Fruit fly (Drosophila melanogaster) whole organism, prepupa: ENCODE results near the gene CG7879.

Experiments used
- CG11762 ChIP-seq: fragments of 200-800 bp; sonication (Bioruptor generic); optimal IDR thresholded peaks from 3 replicates; lab custom pipeline; 2016; ENCODE audit warnings: missing biosample characterization, missing genetic modification characterization; ENCODE audit not compliant: insufficient read depth
- CG11902 ChIP-seq: fragments of 200-800 bp; sonication (Bioruptor generic); optimal IDR thresholded peaks from 3 replicates; lab custom pipeline; 2016; ENCODE audit warnings: missing biosample characterization, missing genetic modification characterization
- CG15336 ChIP-seq: fragments of 200-800 bp; sonication (Bioruptor generic); IDR thresholded peaks from 2 replicates; pipeline ENCODE4 v1.3.6; 2022; ENCODE audit warnings: missing biosample characterization, missing genetic modification characterization
- CG1621 ChIP-seq: fragments of 200-800 bp; sonication (Bioruptor generic); optimal IDR thresholded peaks from 3 replicates; lab custom pipeline; 2018; ENCODE audit warnings: missing biosample characterization, mild to moderate bottlenecking, missing genetic modification characterization
- CG16779 ChIP-seq: fragments of 200-800 bp; sonication (Bioruptor generic); optimal IDR thresholded peaks from 3 replicates; lab custom pipeline; 2017; ENCODE audit warnings: missing biosample characterization, mild to moderate bottlenecking, missing genetic modification characterization
- CG3032 ChIP-seq: fragments of 200-800 bp; optimal IDR thresholded peaks from 2 replicates; lab custom pipeline; 2019; ENCODE audit warnings: missing biosample characterization, mild to moderate bottlenecking, missing genetic modification characterization, moderate library complexity
- CG31627 ChIP-seq: fragments of 200-800 bp; sonication (Bioruptor generic); optimal IDR thresholded peaks from 3 replicates; lab custom pipeline; 2016; ENCODE audit warnings: missing biosample characterization, missing genetic modification characterization
- CG32006 ChIP-seq: fragments of 200-800 bp; sonication (Bioruptor generic); optimal IDR thresholded peaks from 3 replicates; lab custom pipeline; 2017; ENCODE audit warnings: missing biosample characterization, mild to moderate bottlenecking, missing genetic modification characterization
- CG34406 ChIP-seq: fragments of 200-800 bp; sonication (Bioruptor generic); optimal IDR thresholded peaks from 3 replicates; lab custom pipeline; 2016; ENCODE audit warnings: missing biosample characterization, missing genetic modification characterization
- CG3919 ChIP-seq: fragments of 200-800 bp; sonication (Bioruptor generic); optimal IDR thresholded peaks from 3 replicates; lab custom pipeline; 2016; ENCODE audit warnings: missing biosample characterization, missing genetic modification characterization
- CG4318 ChIP-seq: fragments of 200-800 bp; sonication (Bioruptor generic); optimal IDR thresholded peaks from 3 replicates; lab custom pipeline; 2017; ENCODE audit warnings: missing biosample characterization, mild to moderate bottlenecking, missing genetic modification characterization
- CG6276 ChIP-seq: fragments of 200-800 bp; sonication (Bioruptor generic); optimal IDR thresholded peaks from 2 replicates; lab custom pipeline; 2017; ENCODE audit warnings: missing biosample characterization, mild to moderate bottlenecking, missing genetic modification characterization
- CG6854 ChIP-seq: fragments of 200-800 bp; sonication (Bioruptor generic); optimal IDR thresholded peaks from 2 replicates; lab custom pipeline; 2017; ENCODE audit warnings: missing biosample characterization, mild to moderate bottlenecking, missing genetic modification characterization
- CG7368 ChIP-seq: fragments of 200-800 bp; sonication (Bioruptor generic); optimal IDR thresholded peaks from 3 replicates; lab custom pipeline; 2016; ENCODE audit warnings: missing biosample characterization, missing genetic modification characterization
- CG8119 ChIP-seq: fragments of 200-800 bp; sonication (Bioruptor generic); IDR thresholded peaks from 3 replicates; pipeline ENCODE4 v1.3.6; 2022; ENCODE audit warnings: missing biosample characterization, missing genetic modification characterization
- CG8319 ChIP-seq: fragments of 200-800 bp; sonication (Bioruptor generic); optimal IDR thresholded peaks from 3 replicates; lab custom pipeline; 2016; ENCODE audit warnings: missing biosample characterization, missing genetic modification characterization
- CG8632 ChIP-seq: fragments of 200-800 bp; sonication (Bioruptor generic); optimal IDR thresholded peaks from 3 replicates; lab custom pipeline; 2016; ENCODE audit warnings: missing biosample characterization, missing genetic modification characterization
- CG9139 ChIP-seq: fragments of 200-800 bp; sonication (Bioruptor generic); optimal IDR thresholded peaks from 3 replicates; lab custom pipeline; 2017; ENCODE audit warnings: missing biosample characterization, mild to moderate bottlenecking, missing genetic modification characterization
- Eip75B ChIP-seq: fragments of 200-800 bp; sonication (Bioruptor generic); optimal IDR thresholded peaks from 3 replicates; lab custom pipeline; 2016; ENCODE audit warnings: missing biosample characterization, missing genetic modification characterization
- Eip93F ChIP-seq: fragments of 200-800 bp; sonication (Bioruptor generic); optimal IDR thresholded peaks from 2 replicates; lab custom pipeline; 2016; ENCODE audit warnings: missing biosample characterization, mild to moderate bottlenecking, missing genetic modification characterization
- Ets21C ChIP-seq: fragments of 200-800 bp; sonication (Bioruptor generic); optimal IDR thresholded peaks from 3 replicates; lab custom pipeline; 2016; ENCODE audit warnings: missing biosample characterization, missing genetic modification characterization
- Ets96B ChIP-seq: fragments of 200-800 bp; optimal IDR thresholded peaks from 2 replicates; lab custom pipeline; 2019; ENCODE audit warnings: missing biosample characterization, mild to moderate bottlenecking, missing genetic modification characterization, moderate library complexity
- Gug ChIP-seq: fragments of 200-800 bp; sonication (Bioruptor generic); IDR thresholded peaks from 2 replicates; pipeline ENCODE4 v1.3.6; 2022; ENCODE audit warnings: missing biosample characterization, missing genetic modification characterization
- Hr38 ChIP-seq: sonication (Bioruptor generic); optimal IDR thresholded peaks from 2 replicates; lab custom pipeline; 2016; ENCODE audit warnings: missing biosample characterization, missing genetic modification characterization
- Hr39 ChIP-seq: fragments of 200-800 bp; sonication (Bioruptor generic); optimal IDR thresholded peaks from 2 replicates; lab custom pipeline; 2016; ENCODE audit warnings: missing biosample characterization, missing genetic modification characterization
- Hr4 ChIP-seq: fragments of 200-800 bp; sonication (Bioruptor generic); optimal IDR thresholded peaks from 3 replicates; lab custom pipeline; 2016; ENCODE audit warnings: missing biosample characterization, missing genetic modification characterization
- Lpt ChIP-seq: fragments of 200-800 bp; sonication (Bioruptor generic); optimal IDR thresholded peaks from 3 replicates; lab custom pipeline; 2016; ENCODE audit warnings: missing biosample characterization, missing genetic modification characterization
- Met ChIP-seq: fragments of 200-800 bp; sonication (Bioruptor generic); optimal IDR thresholded peaks from 3 replicates; lab custom pipeline; 2016; ENCODE audit warnings: missing biosample characterization, missing genetic modification characterization
- OdsH ChIP-seq: fragments of 200-800 bp; sonication (Bioruptor generic); optimal IDR thresholded peaks from 3 replicates; lab custom pipeline; 2016; ENCODE audit warnings: missing biosample characterization, missing genetic modification characterization
- Sox102F ChIP-seq: fragments of 200-800 bp; sonication (Bioruptor generic); optimal IDR thresholded peaks from 2 replicates; lab custom pipeline; 2016; ENCODE audit warnings: missing biosample characterization, mild to moderate bottlenecking, missing genetic modification characterization
- Sox14 ChIP-seq: fragments of 200-800 bp; sonication (Bioruptor generic); optimal IDR thresholded peaks from 3 replicates; lab custom pipeline; 2016; ENCODE audit warnings: missing biosample characterization, missing genetic modification characterization
- Sox15 ChIP-seq: fragments of 200-800 bp; sonication (Bioruptor generic); optimal IDR thresholded peaks from 3 replicates; lab custom pipeline; 2016; ENCODE audit warnings: missing biosample characterization, missing genetic modification characterization
- achi ChIP-seq: fragments of 200-800 bp; sonication (Bioruptor generic); optimal IDR thresholded peaks from 3 replicates; lab custom pipeline; 2016; ENCODE audit warnings: missing biosample characterization, missing genetic modification characterization
- acj6 ChIP-seq: fragments of 200-800 bp; sonication (Bioruptor generic); optimal IDR thresholded peaks from 3 replicates; lab custom pipeline; 2016; ENCODE audit warnings: missing biosample characterization, missing genetic modification characterization
- cyc ChIP-seq: fragments of 200-800 bp; sonication (Bioruptor generic); optimal IDR thresholded peaks from 3 replicates; lab custom pipeline; 2016; ENCODE audit warnings: missing biosample characterization, missing genetic modification characterization
- dsx ChIP-seq: fragments of 200-800 bp; optimal IDR thresholded peaks from 3 replicates; lab custom pipeline; 2019; ENCODE audit warnings: missing biosample characterization, mild to moderate bottlenecking, missing genetic modification characterization, moderate library complexity; ENCODE audit not compliant: poor library complexity, severe bottlenecking
- eg ChIP-seq: fragments of 200-800 bp; sonication (Bioruptor generic); IDR thresholded peaks from 3 replicates; pipeline ENCODE4 v1.3.6; 2022; ENCODE audit warnings: missing biosample characterization, missing genetic modification characterization
- esn ChIP-seq: fragments of 200-800 bp; sonication (Bioruptor generic); optimal IDR thresholded peaks from 2 replicates; lab custom pipeline; 2016; ENCODE audit warnings: missing biosample characterization, mild to moderate bottlenecking, missing genetic modification characterization, moderate library complexity
- fd59A ChIP-seq: fragments of 200-800 bp; sonication (Bioruptor generic); optimal IDR thresholded peaks from 2 replicates; lab custom pipeline; 2017; ENCODE audit warnings: missing biosample characterization, mild to moderate bottlenecking, missing genetic modification characterization, missing genetic modification reagents
- fd85E ChIP-seq: fragments of 200-800 bp; sonication (Bioruptor generic); optimal IDR thresholded peaks from 3 replicates; lab custom pipeline; 2016; ENCODE audit warnings: missing biosample characterization, missing genetic modification characterization
- fkh ChIP-seq: fragments of 200-800 bp; sonication (Bioruptor generic); optimal IDR thresholded peaks from 3 replicates; lab custom pipeline; 2017; ENCODE audit warnings: missing biosample characterization, mild to moderate bottlenecking, missing genetic modification characterization, moderate library complexity
- net ChIP-seq: fragments of 200-800 bp; sonication (Bioruptor generic); optimal IDR thresholded peaks from 3 replicates; lab custom pipeline; 2016; ENCODE audit warnings: missing biosample characterization, missing genetic modification characterization
- pdm3 ChIP-seq: fragments of 200-800 bp; sonication (Bioruptor generic); optimal IDR thresholded peaks from 3 replicates; lab custom pipeline; 2016; ENCODE audit warnings: missing biosample characterization, missing genetic modification characterization
- salr ChIP-seq, 2 experiments: fragments of 200-800 bp; sonication (Bioruptor generic); optimal IDR thresholded peaks; 3 replicates each; lab custom pipeline; 2016 to 2018; ENCODE audit warnings: missing biosample characterization in 2 of 2, missing genetic modification characterization in 2 of 2, mild to moderate bottlenecking in 1 of 2
- spab ChIP-seq: fragments of 200-800 bp; sonication (Bioruptor generic); optimal IDR thresholded peaks from 2 replicates; lab custom pipeline; 2017; ENCODE audit warnings: missing biosample characterization, mild to moderate bottlenecking, missing genetic modification characterization, missing genetic modification reagents
- svp ChIP-seq: fragments of 200-800 bp; sonication (Bioruptor generic); peaks from one replicate; lab custom pipeline; 2016; ENCODE audit warnings: missing biosample characterization, missing genetic modification characterization
- topi ChIP-seq: fragments of 200-800 bp; sonication (Bioruptor generic); optimal IDR thresholded peaks from 3 replicates; lab custom pipeline; 2016; ENCODE audit warnings: missing biosample characterization, missing genetic modification characterization
- vri ChIP-seq: fragments of 200-800 bp; sonication (Bioruptor generic); optimal IDR thresholded peaks from 3 replicates; lab custom pipeline; 2016; ENCODE audit warnings: missing biosample characterization, mild to moderate bottlenecking, missing genetic modification characterization

CG7879 gene

DNA sequence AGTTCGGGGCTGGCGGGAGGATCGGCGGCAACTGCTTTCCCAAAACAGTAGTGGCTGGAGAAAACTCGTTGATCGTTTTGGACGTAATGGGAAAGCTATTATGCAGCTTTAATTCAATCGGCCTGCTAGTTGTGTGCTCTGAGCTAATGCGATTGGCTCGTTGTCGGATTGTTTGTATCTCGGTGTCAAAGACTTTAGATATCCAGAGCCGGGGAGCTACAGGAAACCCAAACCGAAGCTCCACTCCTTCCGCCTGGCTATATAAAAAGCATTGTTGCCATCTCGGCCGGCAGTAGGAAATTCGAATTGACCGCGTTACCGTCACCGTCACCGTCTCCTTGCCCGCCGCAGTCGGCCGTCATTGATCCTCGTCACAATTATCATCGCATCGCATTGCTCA lies 3.3 kb downstream of the CG7879 start, which contains the start of gene CG12003:
CG12003 (plus strand) TSS at position 301 of the 400 bp plus-strand sequence.
- TF ChIP-seq Eip93F: no peak
- TF ChIP-seq Ets96B (tag; lab: Kevin White, UChicago): no peak
- TF ChIP-seq vri (GFP tag; lab: Kevin White, UChicago): no peak
- TF ChIP-seq Ets21C (GFP tag; lab: Kevin White, UChicago): no peak
- TF ChIP-seq CG8119 (GFP tag; lab: Robert Waterston, UW): no peak
- TF ChIP-seq Eip75B (GFP tag; lab: Kevin White, UChicago): no peak
- no peak for TF ChIP-seq Gug
- no peak for TF ChIP-seq CG8319 (GFP tag; lab: Kevin White, UChicago)
- TF ChIP-seq Sox15 (GFP tag; lab: Kevin White, UChicago): no peak
- TF ChIP-seq fkh (GFP tag; lab: Kevin White, UChicago): no peak
- no peak for TF ChIP-seq CG11902
- no peak for TF ChIP-seq dsx (GFP tag; lab: Kevin White, UChicago)
- TF ChIP-seq CG6276: no peak
- no peak for TF ChIP-seq OdsH (GFP tag; lab: Kevin White, UChicago)

DNA sequence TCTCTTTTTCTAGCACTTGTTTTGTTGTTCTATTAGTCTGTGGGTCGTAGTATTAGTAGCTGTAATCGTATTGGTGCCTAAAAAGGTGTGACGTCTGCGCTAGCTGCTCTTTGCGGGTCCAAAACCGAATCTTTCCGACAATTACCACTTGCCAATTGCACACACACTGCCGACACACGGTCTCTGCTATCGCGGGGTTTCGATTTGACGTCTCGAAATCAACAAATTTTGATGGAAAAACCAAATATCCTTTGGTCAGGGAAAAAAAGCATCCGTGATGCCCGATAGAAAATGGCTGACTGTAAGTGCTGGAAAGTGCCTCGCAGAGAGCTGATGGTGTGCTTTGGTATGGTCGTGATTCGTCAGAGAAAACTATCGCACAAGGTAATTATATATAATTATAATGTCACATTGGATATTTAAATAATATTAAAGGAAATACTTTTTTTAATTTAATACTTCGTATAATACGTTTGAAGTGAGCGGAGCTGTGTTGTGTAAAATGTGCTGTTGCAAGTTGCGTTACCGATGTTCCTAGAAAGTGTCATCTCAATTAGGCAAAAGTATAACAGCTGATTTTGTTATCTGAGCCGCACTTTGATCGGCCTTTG lies 10.1 kb downstream of the CG7879 start, which contains the start of the genes Pex10 and CG12099:
Pex10 (plus strand) TSS at position 51 of the 611 bp plus-strand sequence.
CG12099 (minus strand) TSS at position 307 of the 611 bp plus-strand sequence.
- peak; percentile 79 for TF ChIP-seq CG11902
- peak; percentile 90 for TF ChIP-seq OdsH (GFP tag; lab: Kevin White, UChicago)
- peak; percentile 60; the same call in 2 of the 3 replicates for TF ChIP-seq CG8119 (GFP tag; lab: Robert Waterston, UW)
- TF ChIP-seq cyc (GFP tag; lab: Kevin White, UChicago): peak; percentile 78
- TF ChIP-seq Hr38 (GFP tag; lab: Kevin White, UChicago): no peak
- TF ChIP-seq CG32006: peak; percentile 83
- TF ChIP-seq Gug: peak; percentile 87
- TF ChIP-seq Eip75B (GFP tag; lab: Kevin White, UChicago): no peak
- TF ChIP-seq CG9139 (GFP tag; lab: Kevin White, UChicago): peak; percentile 39
- TF ChIP-seq achi (GFP tag; lab: Kevin White, UChicago): peak; percentile 86
- peak; percentile 69 for TF ChIP-seq Ets21C (GFP tag; lab: Kevin White, UChicago)
- TF ChIP-seq CG7368: peak; percentile 69
- TF ChIP-seq CG4318: peak; percentile 68
- TF ChIP-seq net (GFP tag; lab: Kevin White, UChicago): peak; percentile 76
- TF ChIP-seq pdm3 (GFP tag; lab: Kevin White, UChicago): no peak
- TF ChIP-seq Hr39: peak; percentile 80
- peak; percentile 38 for TF ChIP-seq spab (GFP tag; lab: Kevin White, UChicago)
- peak; percentile 58 for TF ChIP-seq CG1621 (tag; lab: Kevin White, UChicago)
- peak; percentile 79 for TF ChIP-seq Sox15 (GFP tag; lab: Kevin White, UChicago)
- peak; percentile 71 for TF ChIP-seq Ets96B (tag; lab: Kevin White, UChicago)
- peak; percentile 62 for TF ChIP-seq Lpt (GFP tag; lab: Kevin White, UChicago)
- peak; percentile 80 for TF ChIP-seq Sox14 (GFP tag; lab: Kevin White, UChicago)
- peak; percentile 82 for TF ChIP-seq Sox102F
- peak; percentile 83 for TF ChIP-seq CG31627 (GFP tag; lab: Kevin White, UChicago)
- peak; percentile 65 for TF ChIP-seq CG11762 (GFP tag; lab: Kevin White, UChicago)
- TF ChIP-seq Met (GFP tag; lab: Kevin White, UChicago): no peak
- TF ChIP-seq fd85E (GFP tag; lab: Kevin White, UChicago): peak; percentile 20
- TF ChIP-seq Hr4 (GFP tag; lab: Kevin White, UChicago): peak; percentile 81
- TF ChIP-seq topi (GFP tag; lab: Kevin White, UChicago): peak; percentile 75
- no peak for TF ChIP-seq fkh (GFP tag; lab: Kevin White, UChicago)
- peak in 1 of 2 experiments; percentile 54 for TF ChIP-seq salr (GFP tag; optimal IDR thresholded peaks at IDR 0.05; lab: Kevin White, UChicago)
- TF ChIP-seq CG15336 (GFP tag; lab: Robert Waterston, UW): peak; percentile 74
- peak; percentile 67 for TF ChIP-seq fd59A (GFP tag; lab: Kevin White, UChicago)
- TF ChIP-seq CG8632: peak; percentile 81
- peak; percentile 88 for TF ChIP-seq esn (GFP tag; lab: Kevin White, UChicago)
- peak; percentile 92 for TF ChIP-seq svp (GFP tag; lab: Kevin White, UChicago)
- peak; percentile 18 for TF ChIP-seq CG6276
- peak; percentile 86 for TF ChIP-seq CG3032 (tag; lab: Kevin White, UChicago)
- peak; percentile 78 for TF ChIP-seq CG34406 (GFP tag; lab: Kevin White, UChicago)
- peak; percentile 88 for TF ChIP-seq acj6 (GFP tag; lab: Kevin White, UChicago)
- peak; percentile 42 for TF ChIP-seq CG16779
- TF ChIP-seq eg (GFP tag; lab: Robert Waterston, UW): peak; percentile 81
- peak; percentile 69 for TF ChIP-seq CG6854
- TF ChIP-seq CG3919 (GFP tag; lab: Kevin White, UChicago): peak; percentile 84
